Worm (Caenorhabditis elegans) whole organism, L3 larva: ENCODE measurements around the gene ZK287.1.

Experiments used
- R02D3.7 ChIP-seq: fragments of 150-350 bp; optimal IDR thresholded peaks from 2 replicates; lab custom pipeline; 2014; ENCODE audit warnings: missing biosample characterization, missing genetic modification characterization
- aly-2 ChIP-seq: fragments of 150-350 bp; optimal IDR thresholded peaks from 2 replicates; lab custom pipeline; 2014; ENCODE audit warnings: missing biosample characterization, missing genetic modification characterization
- ama-1 ChIP-seq: fragments of 150-350 bp; optimal IDR thresholded peaks from 2 replicates; lab custom pipeline; 2018
- ceh-16 ChIP-seq: sonication (generic microtip); optimal IDR thresholded peaks from 2 replicates; lab custom pipeline; 2017; ENCODE audit warnings: missing biosample characterization, missing genetic modification characterization
- ceh-28 ChIP-seq: fragments of 150-350 bp; optimal IDR thresholded peaks from 2 replicates; lab custom pipeline; 2014; ENCODE audit warnings: missing biosample characterization, missing genetic modification reagents, missing genetic modification characterization
- ceh-82 ChIP-seq: fragments of 150-350 bp; optimal IDR thresholded peaks from 2 replicates; lab custom pipeline; 2014; ENCODE audit warnings: missing biosample characterization, missing genetic modification characterization
- ceh-9 ChIP-seq: sonication (generic microtip); optimal IDR thresholded peaks from 2 replicates; lab custom pipeline; 2018; ENCODE audit warnings: missing biosample characterization, missing genetic modification characterization
- daf-12 ChIP-seq: fragments of 150-350 bp; optimal IDR thresholded peaks from 2 replicates; lab custom pipeline; 2014; ENCODE audit warnings: missing biosample characterization, missing genetic modification reagents, missing genetic modification characterization
- egl-5 ChIP-seq: fragments of 150-350 bp; optimal IDR thresholded peaks from 2 replicates; lab custom pipeline; 2017; ENCODE audit warnings: missing biosample characterization, missing genetic modification reagents, missing genetic modification characterization, inconsistent platforms
- elt-1 ChIP-seq: fragments of 150-350 bp; optimal IDR thresholded peaks from 2 replicates; lab custom pipeline; 2014; ENCODE audit warnings: missing biosample characterization, missing genetic modification characterization
- elt-2 ChIP-seq: sonication (generic microtip); optimal IDR thresholded peaks from 2 replicates; lab custom pipeline; 2016; ENCODE audit warnings: missing genetic modification reagents, mild to moderate bottlenecking, missing genetic modification characterization, missing compliant biosample characterization
- elt-3 ChIP-seq, 3 experiments: fragments of 150-350 bp in 1 of 3; sonication (generic microtip) in 2 of 3; optimal IDR thresholded peaks; 2 replicates in 2 of 3; 4 replicates in 1 of 3; lab custom pipeline; 2014 to 2017; ENCODE audit warnings: missing biosample characterization in 3 of 3, missing genetic modification characterization in 3 of 3
- fkh-10 ChIP-seq: sonication (generic microtip); optimal IDR thresholded peaks from 2 replicates; lab custom pipeline; 2017; ENCODE audit warnings: missing biosample characterization, missing genetic modification reagents, missing genetic modification characterization
- fkh-2 ChIP-seq: fragments of 150-350 bp; optimal IDR thresholded peaks from 2 replicates; lab custom pipeline; 2014; ENCODE audit warnings: missing biosample characterization, missing genetic modification reagents, missing genetic modification characterization
- hmg-11 ChIP-seq: sonication (generic microtip); optimal IDR thresholded peaks from 2 replicates; lab custom pipeline; 2016; ENCODE audit warnings: missing genetic modification characterization, missing compliant biosample characterization
- jun-1 ChIP-seq: fragments of 150-350 bp; optimal IDR thresholded peaks from 2 replicates; lab custom pipeline; 2014; ENCODE audit warnings: missing biosample characterization, missing genetic modification reagents, missing genetic modification characterization
- lin-15B ChIP-seq: fragments of 150-350 bp; optimal IDR thresholded peaks from 2 replicates; lab custom pipeline; 2014; ENCODE audit warnings: missing biosample characterization, missing genetic modification characterization
- lin-39 ChIP-seq: fragments of 150-350 bp; optimal IDR thresholded peaks from 2 replicates; lab custom pipeline; 2018; ENCODE audit warnings: missing biosample characterization, missing genetic modification reagents, missing genetic modification characterization
- lsy-12 ChIP-seq: sonication (generic microtip); optimal IDR thresholded peaks from 2 replicates; lab custom pipeline; 2016; ENCODE audit warnings: mild to moderate bottlenecking, missing genetic modification characterization, missing compliant biosample characterization
- mdl-1 ChIP-seq: fragments of 150-350 bp; optimal IDR thresholded peaks from 2 replicates; lab custom pipeline; 2014; ENCODE audit warnings: missing biosample characterization, missing genetic modification characterization
- mml-1 ChIP-seq: fragments of 150-350 bp; sonication (generic microtip); optimal IDR thresholded peaks from 3 replicates; lab custom pipeline; 2014; ENCODE audit warnings: missing biosample characterization, missing genetic modification characterization
- nhr-11 ChIP-seq: fragments of 150-350 bp; optimal IDR thresholded peaks from 2 replicates; lab custom pipeline; 2014; ENCODE audit warnings: missing biosample characterization, missing genetic modification characterization
- nhr-12 ChIP-seq: fragments of 150-350 bp; optimal IDR thresholded peaks from 2 replicates; lab custom pipeline; 2014; ENCODE audit warnings: missing biosample characterization, missing genetic modification characterization
- nhr-23 ChIP-seq: fragments of 150-350 bp; optimal IDR thresholded peaks from 2 replicates; lab custom pipeline; 2014; ENCODE audit warnings: missing biosample characterization, missing genetic modification reagents, missing genetic modification characterization
- nhr-237 ChIP-seq: fragments of 150-350 bp; optimal IDR thresholded peaks from 2 replicates; lab custom pipeline; 2014; ENCODE audit warnings: missing biosample characterization, missing genetic modification characterization
- nhr-25 ChIP-seq: sonication (generic microtip); optimal IDR thresholded peaks from 2 replicates; lab custom pipeline; 2017; ENCODE audit warnings: missing biosample characterization, missing genetic modification characterization
- nhr-67 ChIP-seq: fragments of 150-350 bp; optimal IDR thresholded peaks from 2 replicates; lab custom pipeline; 2014; ENCODE audit warnings: missing biosample characterization, missing genetic modification characterization
- nhr-76 ChIP-seq: fragments of 150-350 bp; sonication (generic microtip); optimal IDR thresholded peaks from 5 replicates; lab custom pipeline; 2014; ENCODE audit warnings: missing biosample characterization, missing genetic modification characterization
- nhr-77 ChIP-seq: fragments of 150-350 bp; optimal IDR thresholded peaks from 2 replicates; lab custom pipeline; 2014; ENCODE audit warnings: missing biosample characterization, missing genetic modification characterization
- pha-4 ChIP-seq: fragments of 150-350 bp; optimal IDR thresholded peaks from 2 replicates; lab custom pipeline; 2014; ENCODE audit warnings: missing biosample characterization, missing genetic modification reagents, missing genetic modification characterization
- sea-2 ChIP-seq: fragments of 150-350 bp; sonication (generic microtip); optimal IDR thresholded peaks from 4 replicates; lab custom pipeline; 2014; ENCODE audit warnings: missing biosample characterization, missing genetic modification reagents, missing genetic modification characterization
- skn-1 ChIP-seq: fragments of 150-350 bp; optimal IDR thresholded peaks from 2 replicates; lab custom pipeline; 2014; ENCODE audit warnings: missing biosample characterization, missing genetic modification characterization
- snpc-4 ChIP-seq: fragments of 150-350 bp; optimal IDR thresholded peaks from 2 replicates; lab custom pipeline; 2014; ENCODE audit warnings: missing biosample characterization, missing genetic modification characterization
- unc-39 ChIP-seq: sonication (generic microtip); optimal IDR thresholded peaks from 4 replicates; lab custom pipeline; 2017; ENCODE audit warnings: missing biosample characterization, missing genetic modification characterization
- unc-62 ChIP-seq: fragments of 150-350 bp; sonication (generic microtip); optimal IDR thresholded peaks from 4 replicates; lab custom pipeline; 2014; ENCODE audit warnings: missing biosample characterization, missing genetic modification reagents, missing genetic modification characterization
- ztf-11 ChIP-seq: fragments of 150-350 bp; optimal IDR thresholded peaks from 2 replicates; lab custom pipeline; 2014; ENCODE audit warnings: missing biosample characterization, missing genetic modification characterization

ZK287.1 gene

ce11 chrV:9629114-9629513, 37.4 kb upstream of the ZK287.1 start, which contains the start of gene idpc-3:
idpc-3 (minus strand) TSS chrV:9629214.
- TF ChIP-seq fkh-10 (GFP tag; lab: Kevin White, UChicago): no peak
- TF ChIP-seq elt-1 (tag; lab: Kevin White, UChicago): no peak
- no peak for TF ChIP-seq nhr-237
- TF ChIP-seq ceh-16 (tag; lab: Kevin White, UChicago): no peak
- TF ChIP-seq nhr-12 (tag; lab: Kevin White, UChicago): no peak
- no peak for TF ChIP-seq unc-39 (tag; lab: Kevin White, UChicago)
- TF ChIP-seq mdl-1 (tag; lab: Kevin White, UChicago): no peak
- TF ChIP-seq ztf-11 (tag; lab: Kevin White, UChicago): no peak
- TF ChIP-seq skn-1 (tag; lab: Kevin White, UChicago): no peak
- TF ChIP-seq lin-15B (tag; lab: Kevin White, UChicago): no peak
- no peak for TF ChIP-seq pha-4 (tag; lab: Kevin White, UChicago)
- TF ChIP-seq ceh-82: no peak
- no peak for TF ChIP-seq nhr-67 (tag; lab: Kevin White, UChicago)
- no peak for TF ChIP-seq lsy-12 (tag; lab: Kevin White, UChicago)
- TF ChIP-seq fkh-2 (tag; lab: Kevin White, UChicago): no peak
- no peak for TF ChIP-seq R02D3.7 (tag; lab: Kevin White, UChicago)
- TF ChIP-seq sea-2 (GFP tag; lab: Kevin White, UChicago): no peak
- no peak for TF ChIP-seq nhr-77 (tag; lab: Kevin White, UChicago)
- TF ChIP-seq ceh-28 (tag; lab: Kevin White, UChicago): no peak

- no peak for TF ChIP-seq nhr-77 (tag; lab: Kevin White, UChicago)
- no peak for TF ChIP-seq elt-2 (tag; lab: Kevin White, UChicago)
- peak; percentile 26 for TF ChIP-seq nhr-25 (tag; lab: Kevin White, UChicago)
- TF ChIP-seq fkh-10 (GFP tag; lab: Kevin White, UChicago): no peak
- TF ChIP-seq, all 47 proteins: peak for 1
Measured at ce11 chrV:9629643-9630042, 36.9 kb upstream of the ZK287.1 start, which contains the start of gene col-146. col-146 (plus strand) TSS chrV:9629943.

- TF ChIP-seq elt-2 (tag; lab: Kevin White, UChicago) (no peak), ceh-16 (tag; lab: Kevin White, UChicago) (no peak), mdl-1 (tag; lab: Kevin White, UChicago) (no peak), egl-5 (tag; lab: Kevin White, UChicago) (no peak), fkh-10 (GFP tag; lab: Kevin White, UChicago) (no peak), mml-1 (no peak), jun-1 (tag; lab: Kevin White, UChicago) (no peak), ama-1 (lab: Kevin White, UChicago) (no peak), aly-2 (tag; lab: Kevin White, UChicago) (no peak), elt-3 (tag; optimal IDR thresholded peaks at IDR 0.05; lab: Kevin White, UChicago) (no peak), nhr-25 (tag; lab: Kevin White, UChicago) (no peak), nhr-77 (tag; lab: Kevin White, UChicago) (no peak)
Measured at ce11 chrV:9630542-9630941, 36.0 kb upstream of the ZK287.1 start.

ce11 chrV:9630944-9631343, 35.5 kb upstream of the ZK287.1 start, which contains the start of gene T06E4.5:
T06E4.5 (plus strand) TSS chrV:9631244.
- no peak for TF ChIP-seq fkh-2 (tag; lab: Kevin White, UChicago)
- TF ChIP-seq ceh-9: no peak
- no peak for TF ChIP-seq pha-4 (tag; lab: Kevin White, UChicago)
- TF ChIP-seq nhr-12 (tag; lab: Kevin White, UChicago): no peak
- no peak for TF ChIP-seq lin-39
- no peak for TF ChIP-seq nhr-76 (tag; lab: Kevin White, UChicago)
- no peak for TF ChIP-seq hmg-11 (tag; lab: Kevin White, UChicago)
- TF ChIP-seq nhr-23 (tag; lab: Kevin White, UChicago): no peak
- no peak for TF ChIP-seq daf-12

ce11 chrV:9632348-9632747, 34.1 kb upstream of the ZK287.1 start:
- TF ChIP-seq daf-12 (no peak), unc-62 (no peak), elt-3 (tag; optimal IDR thresholded peaks at IDR 0.05; lab: Kevin White, UChicago) (no peak), lsy-12 (tag; lab: Kevin White, UChicago) (no peak), lin-39 (no peak), nhr-11 (tag; lab: Kevin White, UChicago) (no peak), hmg-11 (tag; lab: Kevin White, UChicago) (no peak), nhr-237 (no peak), unc-39 (tag; lab: Kevin White, UChicago) (no peak), snpc-4 (tag; lab: Kevin White, UChicago) (no peak), nhr-25 (tag; lab: Kevin White, UChicago) (no peak), fkh-10 (GFP tag; lab: Kevin White, UChicago) (no peak)
